Fruit fly (Drosophila melanogaster) whole organism, wandering third instar larva: ENCODE measurements around the gene CG10859.

Experiments used
- Abd-B ChIP-seq: fragments of >200 bp; optimal IDR thresholded peaks from 2 replicates; lab custom pipeline; 2017; ENCODE audit warnings: missing biosample characterization, missing genetic modification characterization
- CG32264 ChIP-seq: fragments of 200-800 bp; sonication (Bioruptor generic); optimal IDR thresholded peaks from 2 replicates; lab custom pipeline; 2016; ENCODE audit warnings: missing biosample characterization, missing genetic modification characterization
- CG9705 ChIP-seq: fragments of 200-800 bp; sonication (Bioruptor generic); optimal IDR thresholded peaks from 2 replicates; lab custom pipeline; 2018; ENCODE audit warnings: missing biosample characterization, mild to moderate bottlenecking, missing genetic modification characterization
- CrebA ChIP-seq: fragments of 200-800 bp; sonication (Bioruptor generic); optimal IDR thresholded peaks from 2 replicates; lab custom pipeline; 2016; ENCODE audit warnings: missing biosample characterization, mild to moderate bottlenecking, missing genetic modification characterization, borderline replicate concordance
- Dfd ChIP-seq: fragments of >200 bp; optimal IDR thresholded peaks from 2 replicates; lab custom pipeline; 2017; ENCODE audit warnings: missing biosample characterization, missing genetic modification characterization
- Dif ChIP-seq: fragments of 200-275, 200-300 bp; sonication (Bioruptor generic); optimal IDR thresholded peaks from 2 replicates; lab custom pipeline; 2018; ENCODE audit warnings: missing biosample characterization, missing genetic modification characterization; ENCODE audit not compliant: partially characterized antibody
- GATAd ChIP-seq: sonication (Bioruptor generic); optimal IDR thresholded peaks from 2 replicates; lab custom pipeline; 2016; ENCODE audit warnings: missing biosample characterization, missing genetic modification characterization
- HLH106 ChIP-seq: fragments of 200-800 bp; optimal IDR thresholded peaks from 3 replicates; lab custom pipeline; 2019; ENCODE audit warnings: missing biosample characterization, mild to moderate bottlenecking, missing genetic modification characterization, moderate library complexity
- Hnf4 ChIP-seq: fragments of 200-800 bp; sonication (Bioruptor generic); optimal IDR thresholded peaks from 2 replicates; lab custom pipeline; 2016; ENCODE audit warnings: missing biosample characterization, mild to moderate bottlenecking, missing genetic modification characterization
- Hr78 ChIP-seq: fragments of >200 bp; optimal IDR thresholded peaks from 2 replicates; lab custom pipeline; 2017; ENCODE audit warnings: missing biosample characterization, missing genetic modification characterization
- Hr83 ChIP-seq: fragments of 200-300 bp; sonication (Bioruptor generic); optimal IDR thresholded peaks from 2 replicates; lab custom pipeline; 2016; ENCODE audit warnings: missing biosample characterization, mild to moderate bottlenecking, missing genetic modification characterization, moderate library complexity; ENCODE audit not compliant: poor library complexity, severe bottlenecking
- Jra ChIP-seq: sonication (Bioruptor generic); optimal IDR thresholded peaks from 2 replicates; lab custom pipeline; 2016; ENCODE audit warnings: missing biosample characterization, missing genetic modification characterization
- Mio ChIP-seq: sonication (Bioruptor generic); optimal IDR thresholded peaks from 2 replicates; lab custom pipeline; 2016; ENCODE audit warnings: missing biosample characterization, missing genetic modification characterization
- Myc ChIP-seq: fragments of >200 bp; optimal IDR thresholded peaks from 2 replicates; lab custom pipeline; 2017
- N ChIP-seq: fragments of >200 bp; optimal IDR thresholded peaks from 2 replicates; lab custom pipeline; 2018; ENCODE audit warnings: missing biosample characterization, missing external identifiers, missing genetic modification characterization
- OdsH ChIP-seq: fragments of 200-800 bp; sonication (Bioruptor generic); optimal IDR thresholded peaks from 2 replicates; lab custom pipeline; 2016; ENCODE audit warnings: missing biosample characterization, mild to moderate bottlenecking, missing genetic modification characterization
- Rel ChIP-seq, 2 experiments: fragments of 200-800 bp; sonication (Bioruptor generic) in 1 of 2; optimal IDR thresholded peaks; 2 replicates in 1 of 2; 3 replicates in 1 of 2; lab custom pipeline; 2016 to 2019; ENCODE audit warnings: mild to moderate bottlenecking in 2 of 2, missing biosample characterization in 2 of 2, missing genetic modification characterization in 2 of 2, moderate library complexity in 1 of 2
- Sp1 ChIP-seq: fragments of 200-800 bp; sonication (Bioruptor generic); optimal IDR thresholded peaks from 3 replicates; lab custom pipeline; 2019; ENCODE audit warnings: missing biosample characterization, mild to moderate bottlenecking, missing genetic modification characterization, moderate library complexity
- Vsx2 ChIP-seq: fragments of 200-300, 225-300 bp; sonication (Bioruptor generic); optimal IDR thresholded peaks from 2 replicates; lab custom pipeline; 2018; ENCODE audit warnings: missing biosample characterization, missing genetic modification characterization; ENCODE audit not compliant: partially characterized antibody
- br ChIP-seq: fragments of 200-800 bp; sonication (Bioruptor generic); optimal IDR thresholded peaks from 2 replicates; lab custom pipeline; 2016; ENCODE audit warnings: missing biosample characterization, missing genetic modification characterization
- brk ChIP-seq: fragments of 200-800 bp; sonication (Bioruptor generic); optimal IDR thresholded peaks from 2 replicates; lab custom pipeline; 2016; ENCODE audit warnings: missing biosample characterization, mild to moderate bottlenecking, missing genetic modification characterization
- dl ChIP-seq, 2 experiments: fragments of 175-275, 200-275 bp in 1 of 2; fragments of 200-275 bp in 1 of 2; sonication (Bioruptor generic); optimal IDR thresholded peaks; lab custom pipeline; 2018; ENCODE audit warnings: mild to moderate bottlenecking in 2 of 2, missing biosample characterization in 2 of 2, missing genetic modification characterization in 2 of 2, moderate library complexity in 2 of 2; ENCODE audit not compliant: partially characterized antibody in 2 of 2, insufficient read depth in 1 of 2
- dmrt93B ChIP-seq: fragments of 200-800 bp; sonication (Bioruptor generic); optimal IDR thresholded peaks from 2 replicates; lab custom pipeline; 2018; ENCODE audit warnings: missing biosample characterization, mild to moderate bottlenecking, missing genetic modification characterization
- dsf ChIP-seq: sonication (Bioruptor generic); optimal IDR thresholded peaks from 2 replicates; lab custom pipeline; 2016; ENCODE audit warnings: missing biosample characterization, missing genetic modification characterization, borderline replicate concordance
- ey ChIP-seq: fragments of 200-800 bp; sonication (Bioruptor generic); optimal IDR thresholded peaks from 2 replicates; lab custom pipeline; 2016; ENCODE audit warnings: missing biosample characterization, missing genetic modification characterization
- foxo ChIP-seq, 2 experiments: fragments of 200-800 bp; sonication (Bioruptor generic); optimal IDR thresholded peaks; 2 replicates in 1 of 2; 3 replicates in 1 of 2; lab custom pipeline; 2016 to 2017; ENCODE audit warnings: missing biosample characterization in 2 of 2, missing genetic modification characterization in 2 of 2
- fru ChIP-seq: fragments of 200-800 bp; sonication (Bioruptor generic); optimal IDR thresholded peaks from 3 replicates; lab custom pipeline; 2016; ENCODE audit warnings: missing biosample characterization, mild to moderate bottlenecking, missing genetic modification characterization
- h ChIP-seq: fragments of 200-800 bp; sonication (Bioruptor generic); optimal IDR thresholded peaks from 3 replicates; lab custom pipeline; 2016; ENCODE audit warnings: missing biosample characterization, mild to moderate bottlenecking, missing genetic modification characterization
- jim ChIP-seq: fragments of 175-275, 200-325 bp; sonication (Bioruptor generic); optimal IDR thresholded peaks from 2 replicates; lab custom pipeline; 2016; ENCODE audit warnings: missing biosample characterization, mild to moderate bottlenecking, missing genetic modification characterization
- lola ChIP-seq: fragments of >200 bp; optimal IDR thresholded peaks from 2 replicates; lab custom pipeline; 2017; ENCODE audit warnings: missing biosample characterization, missing genetic modification characterization
- pan ChIP-seq: fragments of >200 bp; optimal IDR thresholded peaks from 2 replicates; lab custom pipeline; 2017
- psq ChIP-seq: fragments of 200-800 bp; sonication (Bioruptor generic); optimal IDR thresholded peaks from 3 replicates; lab custom pipeline; 2017; ENCODE audit warnings: missing biosample characterization, mild to moderate bottlenecking, missing genetic modification characterization, moderate library complexity
- rgr ChIP-seq: fragments of 200-800 bp; sonication (Bioruptor generic); optimal IDR thresholded peaks from 3 replicates; lab custom pipeline; 2016; ENCODE audit warnings: missing biosample characterization, mild to moderate bottlenecking, missing genetic modification characterization
- sage ChIP-seq: fragments of 200-800 bp; sonication (Bioruptor generic); optimal IDR thresholded peaks from 2 replicates; lab custom pipeline; 2016; ENCODE audit warnings: missing biosample characterization, mild to moderate bottlenecking, missing genetic modification characterization
- sv ChIP-seq: fragments of 200-800 bp; sonication (Bioruptor generic); optimal IDR thresholded peaks from 3 replicates; lab custom pipeline; 2016; ENCODE audit warnings: missing biosample characterization, missing genetic modification characterization
- tai ChIP-seq: sonication (Bioruptor generic); optimal IDR thresholded peaks from 2 replicates; lab custom pipeline; 2016; ENCODE audit warnings: missing biosample characterization, missing genetic modification characterization
- usp ChIP-seq: fragments of >200 bp; optimal IDR thresholded peaks from 2 replicates; lab custom pipeline; 2017; ENCODE audit warnings: missing biosample characterization, missing genetic modification characterization
- woc ChIP-seq: sonication (Bioruptor generic); optimal IDR thresholded peaks from 2 replicates; lab custom pipeline; 2016; ENCODE audit warnings: missing biosample characterization, mild to moderate bottlenecking, missing genetic modification characterization

Gene CG10859

DNA sequence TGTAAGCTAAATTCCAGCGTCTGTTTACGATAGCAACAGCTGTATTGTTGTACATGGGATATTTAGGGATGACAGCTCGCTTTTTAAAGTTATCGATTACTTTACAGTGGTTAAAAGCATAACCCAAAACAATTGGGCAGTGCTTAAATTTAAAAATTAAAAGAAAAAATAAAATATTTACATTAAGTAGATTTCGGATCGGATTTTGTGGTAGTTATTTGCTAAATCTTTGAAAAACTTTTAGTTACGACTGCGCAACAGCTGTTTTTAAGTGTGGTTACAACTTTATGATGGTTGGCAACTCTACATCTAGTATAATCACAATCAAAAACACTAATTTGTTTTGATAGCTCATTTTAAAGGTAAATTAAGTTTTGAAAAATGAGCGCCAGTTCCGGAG lies 11.2 kb downstream of the CG10859 start, which contains the start of the genes Ing5 and CG7099:
Gene Ing5 (minus strand): TSS at position 58 of the 400 bp plus-strand sequence.
Gene CG7099 (plus strand): TSS at position 317 of the 400 bp plus-strand sequence.
- TF ChIP-seq OdsH (GFP tag; lab: Kevin White, UChicago) (peak; percentile 95), dl (GFP tag; optimal IDR thresholded peaks at IDR 0.05; lab: Kevin White, UChicago; ENCODE audit: insufficient read depth in 1 of 2, partially characterized antibody in 2 of 2) (no peak), Hr78 (no peak), Hr83 (GFP tag; lab: Kevin White, UChicago) (peak; percentile 92), jim (GFP tag; lab: Kevin White, UChicago) (peak; percentile 78), Sp1 (peak; percentile 92), Dfd (GFP tag; lab: Kevin White, UChicago) (no peak), pan (lab: Kevin White, UChicago) (no peak), rgr (GFP tag; lab: Kevin White, UChicago) (peak; percentile 98), Vsx2 (GFP tag; lab: Kevin White, UChicago) (no peak), foxo (GFP tag; optimal IDR thresholded peaks at IDR 0.05; lab: Kevin White, UChicago) (peak; percentile 70 to 98), Dif (no peak), Rel (GFP tag; optimal IDR thresholded peaks at IDR 0.05; lab: Kevin White, UChicago) (peak; percentile 80), Rel (tag; optimal IDR thresholded peaks at IDR 0.05; lab: Kevin White, UChicago) (peak; percentile 74), GATAd (GFP tag; lab: Kevin White, UChicago) (peak; percentile 92), dsf (GFP tag; lab: Kevin White, UChicago) (peak; percentile 92), tai (GFP tag; lab: Kevin White, UChicago) (no peak), woc (peak; percentile 91), sage (peak; percentile 90), fru (peak; percentile 94), HLH106 (tag; lab: Kevin White, UChicago) (peak; percentile 97), usp (GFP tag; lab: Kevin White, UChicago) (no peak), N (GFP tag; lab: Kevin White, UChicago) (no peak), Hnf4 (GFP tag; lab: Kevin White, UChicago) (peak; percentile 96), h (GFP tag; lab: Kevin White, UChicago) (peak; percentile 97), CG32264 (GFP tag; lab: Kevin White, UChicago) (peak; percentile 63), Abd-B (GFP tag; lab: Kevin White, UChicago) (no peak), lola (no peak), brk (GFP tag; lab: Kevin White, UChicago) (no peak), ey (GFP tag; lab: Kevin White, UChicago) (peak; percentile 93), Myc (no peak), Mio (GFP tag; lab: Kevin White, UChicago) (peak; percentile 62), br (peak; percentile 94), sv (GFP tag; lab: Kevin White, UChicago) (peak; percentile 97), CrebA (no peak), Jra (peak; percentile 90), dmrt93B (GFP tag; lab: Kevin White, UChicago) (peak; percentile 90), psq (GFP tag; lab: Kevin White, UChicago) (peak; percentile 93), CG9705 (GFP tag; lab: Kevin White, UChicago) (peak; percentile 93)
- TF ChIP-seq, all 38 proteins: peak for 24

DNA sequence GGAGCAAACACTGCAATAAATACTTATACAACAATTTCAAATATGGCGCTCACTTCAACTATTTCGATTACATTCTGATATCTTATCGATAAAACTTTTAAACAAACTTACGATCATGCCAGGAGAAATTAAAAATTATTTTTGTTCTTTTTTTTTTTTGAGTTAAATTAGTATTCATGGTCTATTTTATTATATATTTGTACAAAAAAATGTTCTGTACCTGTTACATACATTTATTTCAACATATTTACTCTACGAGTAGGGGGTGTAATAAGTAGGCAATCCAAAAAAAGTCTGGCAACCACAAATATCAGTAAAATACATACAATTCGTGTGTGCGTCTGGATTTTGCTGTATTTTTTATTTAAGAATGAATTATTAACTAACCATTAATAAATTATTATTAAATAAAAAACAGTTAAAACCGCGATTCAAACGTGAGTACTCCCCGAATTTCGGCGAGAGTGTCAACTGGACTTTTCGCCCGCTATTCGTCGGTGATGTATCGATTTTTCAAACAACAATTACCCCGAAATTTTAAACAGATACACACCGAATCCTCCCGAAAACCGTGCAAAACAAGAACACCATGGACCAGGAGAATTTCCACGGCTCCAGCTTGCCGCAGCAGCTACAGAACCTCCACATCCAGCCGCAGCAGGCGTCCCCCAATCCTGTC lies 16.0 kb downstream of the CG10859 start, which contains the start of gene loqs:
Gene loqs (plus strand): TSS at position 302 of the 679 bp plus-strand sequence.
- TF ChIP-seq OdsH (GFP tag; lab: Kevin White, UChicago) (no peak), Vsx2 (GFP tag; lab: Kevin White, UChicago) (no peak), Mio (GFP tag; lab: Kevin White, UChicago) (no peak), foxo (GFP tag; optimal IDR thresholded peaks at IDR 0.05; lab: Kevin White, UChicago) (peak in 1 of 2 experiments; percentile 28), Hr78 (no peak), psq (GFP tag; lab: Kevin White, UChicago) (no peak), sv (GFP tag; lab: Kevin White, UChicago) (no peak), Sp1 (no peak), woc (peak; percentile 34), dl (GFP tag; optimal IDR thresholded peaks at IDR 0.05; lab: Kevin White, UChicago; ENCODE audit: insufficient read depth in 1 of 2, partially characterized antibody in 2 of 2) (no peak), Rel (GFP tag; optimal IDR thresholded peaks at IDR 0.05; lab: Kevin White, UChicago) (no peak), Rel (tag; optimal IDR thresholded peaks at IDR 0.05; lab: Kevin White, UChicago) (peak; percentile 20), pan (lab: Kevin White, UChicago) (no peak), usp (GFP tag; lab: Kevin White, UChicago) (no peak), HLH106 (tag; lab: Kevin White, UChicago) (no peak), lola (no peak), Dif (no peak), h (GFP tag; lab: Kevin White, UChicago) (no peak)
